Fruit fly (Drosophila melanogaster) whole organism: ENCODE results near the gene Nedd4.
A peak's percentile ranks its signal among the peaks of the same experiment; 100 is the strongest.

Source experiments
- CG8478 ChIP-seq: fragments of >200 bp; optimal IDR thresholded peaks from 2 replicates; lab custom pipeline; 2018; ENCODE audit warnings: inconsistent platforms
- Dll ChIP-seq: fragments of >200 bp; optimal IDR thresholded peaks from 2 replicates; lab custom pipeline; 2017
- pan ChIP-seq: fragments of >200 bp; optimal IDR thresholded peaks from 2 replicates; lab custom pipeline; 2017
- psq ChIP-seq: fragments of >200 bp; optimal IDR thresholded peaks from 2 replicates; lab custom pipeline; 2017

DNA sequence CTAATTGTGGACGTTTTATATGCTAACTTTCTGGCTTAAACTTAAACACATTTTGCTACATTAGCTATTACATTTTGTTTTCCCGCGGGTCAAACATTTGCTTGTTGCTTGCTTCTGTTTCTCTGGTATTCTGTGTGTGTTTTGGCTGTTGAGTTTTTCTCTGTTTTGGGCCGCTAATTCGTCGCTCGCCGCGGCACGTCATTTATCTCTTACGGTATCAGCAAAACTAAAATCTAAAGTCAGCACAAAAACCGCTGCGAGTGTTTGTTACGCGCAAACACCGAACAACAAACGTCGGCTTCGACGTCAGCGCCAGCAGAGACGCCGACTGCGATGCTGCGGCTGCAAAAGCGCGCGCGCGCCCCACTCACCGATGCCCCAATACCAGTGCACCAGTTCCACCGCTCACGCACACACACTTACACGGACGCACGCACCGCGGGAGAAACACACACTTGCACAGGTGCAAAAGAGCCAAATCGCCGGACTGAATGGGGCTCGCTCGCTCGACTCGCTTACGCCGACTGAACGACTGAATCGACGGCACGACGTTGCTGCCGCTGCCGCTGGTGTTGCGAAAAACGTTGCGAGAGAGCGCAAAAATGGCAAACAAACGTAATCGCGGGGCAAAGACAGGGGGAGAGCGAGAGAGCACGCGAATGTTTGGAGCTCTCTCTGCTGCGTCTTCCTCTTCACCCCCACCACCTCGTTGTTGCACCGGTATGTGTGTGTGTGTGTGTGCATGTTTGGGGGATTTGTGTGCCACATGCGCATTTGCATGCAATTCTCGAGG, 46.4 kb downstream of the Nedd4 start:
- TF ChIP-seq psq (lab: Kevin White, UChicago) (no peak), CG8478 (lab: Kevin White, UChicago) (peak; percentile 11), Dll (lab: Kevin White, UChicago) (peak; percentile 97), pan (lab: Kevin White, UChicago) (no peak)
